Fruit fly (Drosophila melanogaster): ENCODE results near the gene Zip99C.

Gene Zip99C

dm6 chr3R:29818434-29819268 lies 50.0 kb downstream of the Zip99C start, which contains the start of gene neo:
Gene neo, plus strand, starts transcription at chr3R:29819131.
- TF ChIP-seq Hr3 (GFP tag; optimal IDR thresholded peaks at IDR 0.05), result no peak
- peak; percentile 44 for TF ChIP-seq sens (GFP tag)
- TF ChIP-seq CrebB (tag; optimal IDR thresholded peaks at IDR 0.05), result no peak
- TF ChIP-seq nerfin-1 (tag; optimal IDR thresholded peaks at IDR 0.05), result no peak
- peak; percentile 22 for TF ChIP-seq D (optimal IDR thresholded peaks at IDR 0.05)
- TF ChIP-seq D (GFP tag; optimal IDR thresholded peaks at IDR 0.05), result no peak
- TF ChIP-seq CG17361 (GFP tag; IDR thresholded peaks at IDR 0.05), result no peak
- no peak for TF ChIP-seq CG7271 (tag; optimal IDR thresholded peaks at IDR 0.05)
- TF ChIP-seq tna (GFP tag; IDR thresholded peaks at IDR 0.05; ENCODE audit: partially characterized antibody), result no peak
- peak; percentile 41 for TF ChIP-seq CG3163 (GFP tag; optimal IDR thresholded peaks at IDR 0.05)
- no peak for TF ChIP-seq CG5953 (GFP tag; IDR thresholded peaks at IDR 0.05)
- no peak for TF ChIP-seq CG17385 (GFP tag; optimal IDR thresholded peaks at IDR 0.05)
- no peak for TF ChIP-seq CG17328 (GFP tag; IDR thresholded peaks at IDR 0.05)
- TF ChIP-seq CG7987 (GFP tag; optimal IDR thresholded peaks at IDR 0.05), result no peak
- TF ChIP-seq crp (GFP tag; optimal IDR thresholded peaks at IDR 0.05), result no peak
- no peak for TF ChIP-seq psq (GFP tag; optimal IDR thresholded peaks at IDR 0.05)
- peak; percentile 96 for TF ChIP-seq CG5180 (GFP tag; optimal IDR thresholded peaks at IDR 0.05)
- peak in 1 of 2 experiments; percentile 52 for TF ChIP-seq Trl (optimal IDR thresholded peaks at IDR 0.05)
- no peak for TF ChIP-seq Trl (GFP tag; optimal IDR thresholded peaks at IDR 0.05)
- TF ChIP-seq Ada2b (GFP tag; IDR thresholded peaks at IDR 0.05), result no peak
- no peak for TF ChIP-seq MTF-1 (GFP tag; optimal IDR thresholded peaks at IDR 0.05; ENCODE audit: borderline replicate concordance)
- TF ChIP-seq NC2β (GFP tag; optimal IDR thresholded peaks at IDR 0.05), result no peak
- TF ChIP-seq Ets65A (GFP tag), result peak; percentile 85
- peak; percentile 89 for TF ChIP-seq oc (tag; optimal IDR thresholded peaks at IDR 0.05)
- no peak for TF ChIP-seq danr (GFP tag; IDR thresholded peaks at IDR 0.05)
- TF ChIP-seq kni (GFP tag; optimal IDR thresholded peaks at IDR 0.05), result peak; percentile 33
- TF ChIP-seq az2 (GFP tag; optimal IDR thresholded peaks at IDR 0.05), result no peak
- no peak for TF ChIP-seq fd64A (GFP tag; optimal IDR thresholded peaks at IDR 0.05)
- peak in 1 of 3 experiments; percentile 10 for TF ChIP-seq Stat92E (GFP tag; optimal IDR thresholded peaks at IDR 0.05)
- 0 out of 2 replicates have a peak, but pooled peaks have one; percentile 11 for TF ChIP-seq ato (GFP tag; IDR thresholded peaks at IDR 0.05; ENCODE audit: partially characterized antibody)
- no peak for TF ChIP-seq tup (GFP tag; optimal IDR thresholded peaks at IDR 0.05)
- no peak for TF ChIP-seq Taf1 (GFP tag; IDR thresholded peaks at IDR 0.05)
- no peak for TF ChIP-seq stc (GFP tag; IDR thresholded peaks at IDR 0.05)
- TF ChIP-seq HLHmδ (GFP tag; optimal IDR thresholded peaks at IDR 0.05), result peak; percentile 12
- peak; percentile 97 for TF ChIP-seq Blimp-1 (GFP tag; optimal IDR thresholded peaks at IDR 0.05)
- peak; percentile 68 for TF ChIP-seq Med (GFP tag)

dm6 chr3R:29817664-29818063 lies 51.0 kb downstream of the Zip99C start, which contains the start of gene CG7829:
Gene CG7829, minus strand, starts transcription at chr3R:29817764.
- no peak for TF ChIP-seq Dp (GFP tag; optimal IDR thresholded peaks at IDR 0.05)
- TF ChIP-seq H2.0 (GFP tag; IDR thresholded peaks at IDR 0.05), result no peak
- no peak for TF ChIP-seq CG12942 (GFP tag; optimal IDR thresholded peaks at IDR 0.05)
- TF ChIP-seq Ets65A (GFP tag), result peak; percentile 30
- no peak for TF ChIP-seq CG12744 (GFP tag; optimal IDR thresholded peaks at IDR 0.05)
- no peak for TF ChIP-seq CG3995 (GFP tag; optimal IDR thresholded peaks at IDR 0.05)
- TF ChIP-seq Gug (GFP tag; IDR thresholded peaks at IDR 0.05), result no peak

All from whole organism, embryonic.